Worm (Caenorhabditis elegans): ENCODE data around the gene ufd-1.
"Not testable (repeated sequence)": the region's sequence is repeated elsewhere in the genome, so short reads cannot be mapped to it uniquely, and the experiment has no call there.

Gene ufd-1

DNA sequence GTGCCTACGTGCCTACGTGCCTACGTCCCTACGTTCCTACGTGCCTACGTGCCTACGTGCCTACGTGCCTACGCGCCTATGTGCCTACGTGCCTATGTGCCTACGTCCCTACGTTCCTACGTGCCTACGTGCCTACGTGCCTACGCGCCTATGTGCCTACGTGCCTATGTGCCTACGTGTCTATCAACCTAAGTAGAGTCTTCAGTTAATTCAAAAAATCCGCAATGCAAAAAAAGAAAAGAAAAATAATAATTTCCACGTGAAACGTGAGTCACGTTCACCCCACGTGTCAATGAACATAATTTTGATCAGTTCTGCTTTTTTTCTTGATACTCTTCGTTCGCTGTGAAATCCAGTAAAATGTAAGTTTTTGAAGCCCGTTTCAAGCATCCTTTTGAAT lies 3.8 kb downstream of the ufd-1 start, which contains the start of gene F19B6.3:
F19B6.3 (plus strand) TSS at position 301 of the 400 bp plus-strand sequence.
- not testable (repeated sequence) for TF ChIP-seq T22C8.4 (GFP tag; IDR thresholded peaks at IDR 0.05); cog-1 (tag; optimal IDR thresholded peaks at IDR 0.05); tab-1 (GFP tag; IDR thresholded peaks at IDR 0.05)

DNA sequence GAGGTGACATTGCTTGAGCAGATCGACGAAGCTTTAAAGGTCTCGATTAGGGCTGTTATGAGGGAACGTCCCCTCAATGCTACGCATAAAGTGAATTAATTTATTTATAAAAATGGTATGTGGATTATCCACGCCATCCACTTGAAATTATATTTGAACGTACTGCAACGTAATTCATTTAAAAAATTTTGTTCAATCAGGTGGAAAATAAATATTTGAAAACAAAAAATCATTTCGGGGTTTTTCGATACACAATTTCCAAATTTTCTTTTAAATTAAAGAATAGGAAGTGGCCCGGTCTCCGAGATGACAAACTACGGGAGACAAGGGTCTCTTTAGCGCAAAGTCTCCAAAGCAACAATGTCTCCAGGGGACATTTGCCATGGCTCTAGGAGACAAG lies 19.1 kb downstream of the ufd-1 start, which contains the start of gene oac-58:
oac-58 (minus strand) TSS at position 101 of the 400 bp plus-strand sequence.
- TF ChIP-seq T22C8.4 (GFP tag; IDR thresholded peaks at IDR 0.05) = no peak
- no peak for TF ChIP-seq flt-1 (GFP tag; IDR thresholded peaks at IDR 0.05)
- no peak for TF ChIP-seq ref-1 (GFP tag; conservative IDR thresholded peaks at IDR 0.05)
- TF ChIP-seq ztf-23 (GFP tag; IDR thresholded peaks at IDR 0.05) = no peak
- TF ChIP-seq tab-1 (GFP tag; IDR thresholded peaks at IDR 0.05) = no peak
- no peak for TF ChIP-seq cog-1 (tag; optimal IDR thresholded peaks at IDR 0.05)
- no peak for TF ChIP-seq ztf-29 (GFP tag; IDR thresholded peaks at IDR 0.05)
- no peak for TF ChIP-seq klf-2 (GFP tag; conservative IDR thresholded peaks at IDR 0.05)
- no peak for TF ChIP-seq med-1 (GFP tag; optimal IDR thresholded peaks at IDR 0.05; ENCODE audit: insufficient read depth)

DNA sequence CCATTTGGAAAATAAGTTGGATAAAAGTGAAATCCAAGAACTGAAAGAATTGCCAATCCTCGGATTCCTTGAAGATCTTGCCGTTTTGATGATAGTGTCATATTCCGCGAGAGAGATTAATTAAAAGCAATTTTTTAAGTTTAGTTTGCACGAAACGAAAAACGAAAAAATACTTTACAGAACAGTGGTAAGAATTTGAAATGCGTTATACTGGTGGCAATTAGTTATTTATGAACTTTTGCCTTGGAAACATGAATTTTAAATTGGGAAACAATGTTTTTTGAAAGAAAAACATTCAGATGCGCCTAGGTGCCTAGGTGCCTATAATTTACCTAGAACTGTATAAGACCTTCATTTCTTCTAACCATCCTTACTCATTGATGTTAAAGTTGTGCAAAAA lies 23.0 kb downstream of the ufd-1 start, which contains the start of gene oac-57:
oac-57 (minus strand) TSS at position 101 of the 400 bp plus-strand sequence.
- TF ChIP-seq ztf-23 (GFP tag; IDR thresholded peaks at IDR 0.05) (no peak), T22C8.4 (GFP tag; IDR thresholded peaks at IDR 0.05) (no peak), cog-1 (tag; optimal IDR thresholded peaks at IDR 0.05) (no peak), ztf-29 (GFP tag; IDR thresholded peaks at IDR 0.05) (no peak), tab-1 (GFP tag; IDR thresholded peaks at IDR 0.05) (no peak), ref-1 (GFP tag; conservative IDR thresholded peaks at IDR 0.05) (no peak), flt-1 (GFP tag; IDR thresholded peaks at IDR 0.05) (no peak), klf-2 (GFP tag; conservative IDR thresholded peaks at IDR 0.05) (no peak), med-1 (GFP tag; optimal IDR thresholded peaks at IDR 0.05; ENCODE audit: insufficient read depth) (no peak)

DNA sequence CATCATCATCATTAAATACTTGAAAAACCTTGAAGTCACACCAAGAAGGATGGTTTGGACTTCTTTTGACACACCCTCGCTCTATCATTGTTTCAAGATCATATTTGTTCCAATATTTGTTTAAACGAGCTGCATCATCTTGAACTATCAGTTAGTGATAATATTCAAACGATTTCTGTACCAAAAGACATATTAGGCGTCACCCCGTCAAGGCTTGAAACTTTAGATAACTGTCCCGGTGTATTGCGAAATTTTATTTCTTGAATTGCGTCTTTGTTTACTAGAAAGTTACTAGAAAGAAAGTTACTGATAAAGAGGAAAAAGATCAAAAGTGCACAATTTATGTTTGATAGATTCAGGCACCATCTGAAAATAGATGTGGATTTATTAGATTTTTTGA lies 24.7 kb downstream of the ufd-1 start:
- TF ChIP-seq flt-1 (GFP tag; IDR thresholded peaks at IDR 0.05) (no peak), tab-1 (GFP tag; IDR thresholded peaks at IDR 0.05) (no peak), cog-1 (tag; optimal IDR thresholded peaks at IDR 0.05) (no peak), ref-1 (GFP tag; conservative IDR thresholded peaks at IDR 0.05) (no peak), med-1 (GFP tag; optimal IDR thresholded peaks at IDR 0.05; ENCODE audit: insufficient read depth) (no peak), klf-2 (GFP tag; conservative IDR thresholded peaks at IDR 0.05) (no peak), ztf-29 (GFP tag; IDR thresholded peaks at IDR 0.05) (no peak), T22C8.4 (GFP tag; IDR thresholded peaks at IDR 0.05) (no peak), ztf-23 (GFP tag; IDR thresholded peaks at IDR 0.05) (no peak)

DNA sequence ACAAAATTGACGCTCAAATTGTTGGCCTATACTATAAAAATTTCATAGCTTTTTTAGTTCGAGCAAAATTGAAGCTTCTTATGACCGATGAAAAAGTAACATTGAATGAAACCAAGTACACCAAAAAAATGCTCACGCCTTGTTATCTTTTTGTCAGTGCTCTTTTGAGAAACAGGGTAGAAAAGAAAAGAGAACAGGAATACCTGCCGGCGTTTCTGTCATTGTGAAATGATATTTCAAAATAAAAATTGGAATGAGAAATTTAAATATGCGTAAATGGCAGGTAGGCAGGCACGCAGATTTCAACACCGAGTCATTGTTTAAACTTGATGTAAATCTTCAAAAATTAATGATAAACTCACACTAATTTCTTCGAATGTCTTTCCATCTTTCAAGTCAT lies 25.9 kb downstream of the ufd-1 start:
- TF ChIP-seq flt-1 (GFP tag; IDR thresholded peaks at IDR 0.05) (no peak), ztf-29 (GFP tag; IDR thresholded peaks at IDR 0.05) (no peak), ref-1 (GFP tag; conservative IDR thresholded peaks at IDR 0.05) (no peak), tab-1 (GFP tag; IDR thresholded peaks at IDR 0.05) (no peak), med-1 (GFP tag; optimal IDR thresholded peaks at IDR 0.05; ENCODE audit: insufficient read depth) (no peak), klf-2 (GFP tag; conservative IDR thresholded peaks at IDR 0.05) (no peak), cog-1 (tag; optimal IDR thresholded peaks at IDR 0.05) (no peak), ztf-23 (GFP tag; IDR thresholded peaks at IDR 0.05) (no peak), T22C8.4 (GFP tag; IDR thresholded peaks at IDR 0.05) (no peak)

DNA sequence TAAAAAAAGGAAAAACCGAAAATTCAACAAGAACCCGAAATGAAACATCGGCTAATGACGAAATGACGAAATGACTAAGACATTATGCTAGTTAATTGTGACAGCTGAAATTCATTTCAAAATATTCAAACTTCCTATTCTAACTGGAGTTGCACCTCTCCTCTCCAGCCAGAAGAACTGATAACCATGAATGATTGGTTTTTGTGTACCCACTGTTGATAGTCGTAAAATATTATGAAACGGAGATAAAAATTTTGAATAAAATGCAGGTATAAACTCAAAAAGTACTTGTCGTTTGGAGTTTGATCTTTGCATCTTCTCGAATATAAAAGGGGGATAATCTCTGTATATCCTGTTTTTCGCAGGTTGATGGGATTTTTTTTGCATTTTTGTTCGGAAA lies 27.8 kb downstream of the ufd-1 start:
- TF ChIP-seq klf-2 (GFP tag; conservative IDR thresholded peaks at IDR 0.05) (no peak), ztf-29 (GFP tag; IDR thresholded peaks at IDR 0.05) (no peak), flt-1 (GFP tag; IDR thresholded peaks at IDR 0.05) (no peak), cog-1 (tag; optimal IDR thresholded peaks at IDR 0.05) (no peak), med-1 (GFP tag; optimal IDR thresholded peaks at IDR 0.05; ENCODE audit: insufficient read depth) (no peak), ztf-23 (GFP tag; IDR thresholded peaks at IDR 0.05) (no peak), T22C8.4 (GFP tag; IDR thresholded peaks at IDR 0.05) (no peak), tab-1 (GFP tag; IDR thresholded peaks at IDR 0.05) (no peak), ref-1 (GFP tag; conservative IDR thresholded peaks at IDR 0.05) (no peak)

DNA sequence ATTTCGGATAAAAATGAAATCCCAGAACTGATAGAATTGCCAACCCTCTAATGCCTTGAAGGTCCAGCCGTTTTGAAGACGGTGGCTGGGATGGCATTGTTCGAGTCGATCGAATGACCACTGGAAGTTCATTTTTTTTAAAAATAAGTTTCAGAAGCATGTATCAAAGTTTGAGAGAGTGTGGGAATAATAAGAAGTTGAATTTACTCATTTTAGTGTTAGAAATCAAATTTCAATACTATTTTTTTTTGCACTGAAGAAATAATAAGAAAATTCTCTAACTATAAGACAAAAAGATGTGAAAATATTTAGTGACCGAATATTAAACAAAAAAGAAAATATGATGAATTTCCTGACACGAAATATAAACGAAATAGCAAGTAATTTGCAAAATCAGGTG lies 29.5 kb downstream of the ufd-1 start, which contains the start of gene oac-59:
oac-59 (minus strand) TSS at position 101 of the 400 bp plus-strand sequence.
- TF ChIP-seq med-1 (GFP tag; optimal IDR thresholded peaks at IDR 0.05; ENCODE audit: insufficient read depth) (no peak), tab-1 (GFP tag; IDR thresholded peaks at IDR 0.05) (no peak)

DNA sequence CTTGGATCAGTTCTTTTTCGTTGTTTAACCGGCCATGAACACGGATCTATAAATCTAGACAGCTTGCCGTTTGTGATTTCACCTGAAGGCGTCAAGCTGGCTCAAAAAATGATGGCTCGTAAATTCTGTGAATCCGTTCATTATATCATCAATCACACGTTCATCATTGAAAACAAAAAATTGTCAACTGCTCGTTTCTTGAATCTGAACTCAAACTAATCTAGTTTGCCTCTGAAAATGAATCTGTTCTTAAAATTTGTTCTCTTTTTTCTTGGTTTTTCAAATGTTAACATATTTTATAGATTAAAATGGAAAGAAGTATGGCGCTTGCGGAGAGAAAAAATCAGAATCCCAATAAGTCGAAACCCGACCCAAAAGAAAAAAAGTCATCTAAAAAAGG lies 39.9 kb downstream of the ufd-1 start, which contains the start of gene C42C1.8:
C42C1.8 (plus strand) TSS at position 301 of the 400 bp plus-strand sequence.
- no peak for TF ChIP-seq cog-1 (tag; optimal IDR thresholded peaks at IDR 0.05)
- no peak for TF ChIP-seq flt-1 (GFP tag; IDR thresholded peaks at IDR 0.05)
- TF ChIP-seq ref-1 (GFP tag; conservative IDR thresholded peaks at IDR 0.05) = no peak
- TF ChIP-seq tab-1 (GFP tag; IDR thresholded peaks at IDR 0.05) = no peak
- no peak for TF ChIP-seq ztf-29 (GFP tag; IDR thresholded peaks at IDR 0.05)
- no peak for TF ChIP-seq ztf-23 (GFP tag; IDR thresholded peaks at IDR 0.05)

DNA sequence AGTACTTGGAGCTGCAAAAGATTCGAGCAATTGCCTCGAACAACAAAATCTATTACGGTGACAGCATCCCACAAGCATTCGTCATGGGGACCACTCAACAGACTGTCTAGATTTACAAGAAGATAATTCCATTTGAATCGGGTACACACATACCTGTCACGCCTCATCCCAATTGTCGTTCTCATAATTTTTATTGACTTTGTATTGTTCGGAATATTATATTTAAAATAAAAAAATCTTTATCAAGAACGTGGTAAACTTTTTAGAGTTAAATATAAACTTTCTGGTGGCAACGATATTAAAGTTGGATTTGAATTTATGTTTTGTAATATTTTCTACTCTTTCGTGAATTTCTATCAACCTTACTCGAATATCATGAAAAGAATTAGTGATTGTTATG lies 41.5 kb downstream of the ufd-1 start, which contains the start of gene C42C1.9:
C42C1.9 (plus strand) TSS at position 301 of the 400 bp plus-strand sequence.
- TF ChIP-seq ref-1 (GFP tag; conservative IDR thresholded peaks at IDR 0.05) (no peak), flt-1 (GFP tag; IDR thresholded peaks at IDR 0.05) (no peak), ztf-29 (GFP tag; IDR thresholded peaks at IDR 0.05) (no peak), tab-1 (GFP tag; IDR thresholded peaks at IDR 0.05) (no peak)

DNA sequence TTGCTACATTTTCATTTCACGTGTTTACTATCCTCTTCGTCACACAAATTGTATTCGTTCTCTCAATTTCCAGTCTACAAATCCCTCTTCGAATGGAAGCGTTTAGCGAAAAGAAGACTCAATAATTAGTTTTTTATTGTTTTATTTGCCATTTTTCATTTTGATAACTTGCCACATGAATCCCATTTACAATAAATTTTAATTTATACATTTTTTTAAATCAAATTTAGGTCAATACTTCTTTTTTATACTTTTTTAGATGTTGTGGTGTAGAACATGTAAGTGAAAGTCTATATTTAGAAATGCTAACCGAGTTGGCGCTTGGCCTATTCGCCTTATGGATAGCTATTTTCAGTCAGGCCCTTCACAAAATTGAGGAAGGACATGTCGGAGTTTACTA lies 43.1 kb downstream of the ufd-1 start, which contains the start of gene erl-1:
erl-1 (plus strand) TSS at position 301 of the 400 bp plus-strand sequence.
- no peak for TF ChIP-seq tab-1 (GFP tag; IDR thresholded peaks at IDR 0.05)
- TF ChIP-seq med-1 (GFP tag; optimal IDR thresholded peaks at IDR 0.05; ENCODE audit: insufficient read depth) = no peak
- no peak for TF ChIP-seq ztf-29 (GFP tag; IDR thresholded peaks at IDR 0.05)
- no peak for TF ChIP-seq flt-1 (GFP tag; IDR thresholded peaks at IDR 0.05)
- no peak for TF ChIP-seq cog-1 (tag; optimal IDR thresholded peaks at IDR 0.05)
- no peak for TF ChIP-seq ref-1 (GFP tag; conservative IDR thresholded peaks at IDR 0.05)

Measured in whole organism, midembryonic.